Fruit fly (Drosophila melanogaster): ENCODE measurements around the gene aop.

The aop gene

DNA sequence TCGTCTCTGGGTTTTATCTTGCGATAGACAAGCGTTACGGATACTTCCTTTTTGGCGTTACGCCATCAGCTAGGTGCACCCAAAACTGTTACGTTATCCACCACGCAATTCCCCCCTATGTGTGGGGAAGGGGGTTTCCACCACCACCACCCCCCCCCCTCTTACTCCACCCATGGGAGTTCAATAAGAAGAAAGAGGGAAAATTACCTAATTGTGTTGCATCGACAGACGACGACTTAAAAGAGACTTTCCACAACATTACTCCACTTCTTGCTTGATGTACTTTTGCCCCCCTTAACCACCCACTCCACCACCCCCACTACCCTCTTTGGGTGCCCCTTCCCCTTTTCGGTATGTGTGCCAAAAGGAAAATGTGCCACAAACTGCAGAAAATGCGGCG lies 5.4 kb downstream of the aop start:
- no peak for TF ChIP-seq Abd-B (GFP tag; optimal IDR thresholded peaks at IDR 0.05)
- peak; percentile 59 for TF ChIP-seq Dfd (GFP tag; optimal IDR thresholded peaks at IDR 0.05)

- TF ChIP-seq dsf (GFP tag; optimal IDR thresholded peaks at IDR 0.05; ENCODE audit: borderline replicate concordance) (no peak), h (GFP tag; optimal IDR thresholded peaks at IDR 0.05) (no peak), Dfd (GFP tag; optimal IDR thresholded peaks at IDR 0.05) (no peak), GATAd (GFP tag; optimal IDR thresholded peaks at IDR 0.05) (no peak), Hnf4 (GFP tag; optimal IDR thresholded peaks at IDR 0.05) (no peak), rgr (GFP tag; optimal IDR thresholded peaks at IDR 0.05) (no peak), N (GFP tag; optimal IDR thresholded peaks at IDR 0.05) (no peak), pan (optimal IDR thresholded peaks at IDR 0.05) (no peak)
Observed at dm6 chr2L:2172460-2173121, 6.0 kb downstream of the aop start.

dm6 chr2L:2171366-2172078 lies 7.0 kb downstream of the aop start:
- no peak for TF ChIP-seq Abd-B (GFP tag; optimal IDR thresholded peaks at IDR 0.05)
- TF ChIP-seq dsf (GFP tag; optimal IDR thresholded peaks at IDR 0.05; ENCODE audit: borderline replicate concordance): no peak
- peak; percentile 69 for TF ChIP-seq psq (GFP tag; optimal IDR thresholded peaks at IDR 0.05)
- no peak for TF ChIP-seq rgr (GFP tag; optimal IDR thresholded peaks at IDR 0.05)
- peak; percentile 60 for TF ChIP-seq CrebA (GFP tag; optimal IDR thresholded peaks at IDR 0.05; ENCODE audit: borderline replicate concordance)
- peak; percentile 31 for TF ChIP-seq OdsH (GFP tag; optimal IDR thresholded peaks at IDR 0.05)
- peak; percentile 68 for TF ChIP-seq brk (GFP tag; optimal IDR thresholded peaks at IDR 0.05)
- TF ChIP-seq CG32264 (GFP tag; optimal IDR thresholded peaks at IDR 0.05): no peak
- TF ChIP-seq Jra (GFP tag; optimal IDR thresholded peaks at IDR 0.05): no peak
- no peak for TF ChIP-seq Rel (GFP tag; optimal IDR thresholded peaks at IDR 0.05)
- TF ChIP-seq Rel (tag; optimal IDR thresholded peaks at IDR 0.05): peak; percentile 76
- TF ChIP-seq usp (GFP tag; optimal IDR thresholded peaks at IDR 0.05): no peak
- peak; percentile 54 for TF ChIP-seq h (GFP tag; optimal IDR thresholded peaks at IDR 0.05)
- TF ChIP-seq Hr83 (GFP tag; optimal IDR thresholded peaks at IDR 0.05; ENCODE audit: poor library complexity, severe bottlenecking): no peak
- peak in 1 of 2 experiments; percentile 11 for TF ChIP-seq foxo (GFP tag; optimal IDR thresholded peaks at IDR 0.05)
- TF ChIP-seq HLH106 (tag; optimal IDR thresholded peaks at IDR 0.05): peak; percentile 25
- TF ChIP-seq Sp1 (GFP tag; optimal IDR thresholded peaks at IDR 0.05): peak; percentile 52
- TF ChIP-seq sv (GFP tag; optimal IDR thresholded peaks at IDR 0.05): no peak
- TF ChIP-seq fru (GFP tag; optimal IDR thresholded peaks at IDR 0.05): no peak
- TF ChIP-seq N (GFP tag; optimal IDR thresholded peaks at IDR 0.05): no peak

dm6 chr2L:2168894-2169456 lies 9.6 kb downstream of the aop start:
- TF ChIP-seq brk (GFP tag; optimal IDR thresholded peaks at IDR 0.05): no peak
- no peak for TF ChIP-seq HLH106 (tag; optimal IDR thresholded peaks at IDR 0.05)
- no peak for TF ChIP-seq br (GFP tag; optimal IDR thresholded peaks at IDR 0.05)
- TF ChIP-seq CG9705 (GFP tag; optimal IDR thresholded peaks at IDR 0.05): no peak
- no peak for TF ChIP-seq rgr (GFP tag; optimal IDR thresholded peaks at IDR 0.05)
- TF ChIP-seq CG32264 (GFP tag; optimal IDR thresholded peaks at IDR 0.05): no peak
- TF ChIP-seq woc (GFP tag; optimal IDR thresholded peaks at IDR 0.05): no peak
- no peak for TF ChIP-seq usp (GFP tag; optimal IDR thresholded peaks at IDR 0.05)
- TF ChIP-seq N (GFP tag; optimal IDR thresholded peaks at IDR 0.05): no peak
- TF ChIP-seq Hr78 (GFP tag; optimal IDR thresholded peaks at IDR 0.05): no peak

DNA sequence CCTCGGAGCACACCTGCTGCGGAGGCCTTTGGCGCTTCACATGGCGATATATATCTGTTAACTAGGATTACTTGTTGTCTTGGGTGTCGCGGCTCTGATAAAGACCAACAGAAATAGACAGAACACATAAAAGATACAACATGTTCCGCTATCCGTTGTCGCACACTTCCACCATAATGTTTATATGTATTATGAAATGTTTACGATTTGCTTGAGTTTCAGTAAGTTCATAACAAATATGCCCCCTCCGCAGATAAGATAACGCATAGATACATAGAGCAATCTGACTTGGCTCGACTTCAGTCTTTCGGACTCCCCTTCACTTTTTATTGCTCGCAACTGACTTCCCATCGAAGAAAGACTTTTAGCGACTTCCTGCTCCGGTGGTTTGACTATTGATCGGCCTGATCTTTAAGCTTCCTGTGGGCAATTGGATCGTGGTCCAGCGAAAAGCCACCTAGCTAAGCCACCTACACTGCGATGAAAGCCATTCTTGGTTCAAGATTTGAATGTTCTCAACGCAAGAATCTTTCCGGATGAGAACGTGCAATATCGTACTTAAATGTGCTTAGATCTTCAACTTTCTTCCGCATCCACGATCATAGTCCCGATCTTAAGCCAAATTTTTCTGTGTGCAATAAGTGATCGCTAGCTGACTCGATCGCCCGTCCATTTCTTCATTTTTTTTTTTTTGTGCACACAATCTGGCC lies 10.2 kb downstream of the aop start:
- no peak for TF ChIP-seq Vsx2 (GFP tag; optimal IDR thresholded peaks at IDR 0.05; ENCODE audit: partially characterized antibody)
- no peak for TF ChIP-seq CrebA (GFP tag; optimal IDR thresholded peaks at IDR 0.05; ENCODE audit: borderline replicate concordance)
- no peak for TF ChIP-seq HLH106 (tag; optimal IDR thresholded peaks at IDR 0.05)
- no peak for TF ChIP-seq jim (GFP tag; optimal IDR thresholded peaks at IDR 0.05)
- no peak for TF ChIP-seq Mio (GFP tag; optimal IDR thresholded peaks at IDR 0.05)
- TF ChIP-seq h (GFP tag; optimal IDR thresholded peaks at IDR 0.05): peak; percentile 26
- TF ChIP-seq br (GFP tag; optimal IDR thresholded peaks at IDR 0.05): peak; percentile 34
- TF ChIP-seq Rel (GFP tag; optimal IDR thresholded peaks at IDR 0.05): no peak
- TF ChIP-seq Rel (tag; optimal IDR thresholded peaks at IDR 0.05): peak; percentile 4
- no peak for TF ChIP-seq pan (optimal IDR thresholded peaks at IDR 0.05)
- no peak for TF ChIP-seq ey (GFP tag; optimal IDR thresholded peaks at IDR 0.05)
- no peak for TF ChIP-seq Myc (optimal IDR thresholded peaks at IDR 0.05)
- TF ChIP-seq brk (GFP tag; optimal IDR thresholded peaks at IDR 0.05): no peak
- TF ChIP-seq Hr83 (GFP tag; optimal IDR thresholded peaks at IDR 0.05; ENCODE audit: poor library complexity, severe bottlenecking): peak; percentile 29
- TF ChIP-seq tai (GFP tag; optimal IDR thresholded peaks at IDR 0.05): no peak
